Fruit fly (Drosophila melanogaster): ENCODE results near the gene Nlg3.

DNA sequence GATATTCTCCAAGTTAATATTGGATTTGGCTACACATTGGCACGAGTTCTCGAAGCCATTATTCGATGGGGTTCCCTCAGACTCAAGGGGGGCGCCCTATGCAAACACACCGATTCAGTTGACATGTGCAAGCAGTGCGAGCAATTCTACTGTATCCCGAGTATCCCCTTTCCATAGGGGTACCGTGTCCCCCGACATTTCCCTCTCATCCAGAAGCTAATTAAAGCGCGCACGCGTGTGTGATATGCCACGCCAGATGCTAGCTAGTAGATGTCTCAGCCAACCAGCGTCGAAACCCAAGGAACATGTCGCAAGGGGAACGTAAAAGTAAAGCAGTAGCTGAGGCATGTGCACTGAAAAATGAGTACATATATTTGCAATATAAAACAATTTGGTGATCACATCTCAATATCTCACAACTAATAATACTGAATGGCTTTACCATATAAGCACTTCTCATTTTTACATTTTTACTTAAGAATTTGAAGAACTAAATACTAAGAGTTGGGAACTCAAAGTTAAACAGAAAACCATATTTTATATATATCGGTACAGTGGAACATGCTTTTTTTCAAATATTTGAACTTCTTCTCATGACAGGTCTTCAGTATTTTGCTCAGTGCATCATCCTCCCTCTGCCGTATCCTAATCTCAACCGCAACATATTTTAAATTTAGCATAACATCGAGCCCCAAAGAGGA is 6.8 kb upstream of the Nlg3 start:
- peak; percentile 23 for TF ChIP-seq Pif1A (GFP tag; optimal IDR thresholded peaks at IDR 0.05)
- TF ChIP-seq Pif1B (GFP tag; optimal IDR thresholded peaks at IDR 0.05), result no peak
- no peak for TF ChIP-seq gl (tag; optimal IDR thresholded peaks at IDR 0.05)
- no peak for TF ChIP-seq rn (GFP tag; IDR thresholded peaks at IDR 0.05)
